Fruit fly (Drosophila melanogaster) whole organism, wandering third instar larva: Measurements from ENCODE around the gene Ptpa.

Source experiments
- Hr78 ChIP-seq: fragments of >200 bp; optimal IDR thresholded peaks from 2 replicates; lab custom pipeline; 2017; ENCODE audit warnings: missing biosample characterization, missing genetic modification characterization
- Jra ChIP-seq: sonication (Bioruptor generic); optimal IDR thresholded peaks from 2 replicates; lab custom pipeline; 2016; ENCODE audit warnings: missing biosample characterization, missing genetic modification characterization
- Mio ChIP-seq: sonication (Bioruptor generic); optimal IDR thresholded peaks from 2 replicates; lab custom pipeline; 2016; ENCODE audit warnings: missing biosample characterization, missing genetic modification characterization
- OdsH ChIP-seq: fragments of 200-800 bp; sonication (Bioruptor generic); optimal IDR thresholded peaks from 2 replicates; lab custom pipeline; 2016; ENCODE audit warnings: missing biosample characterization, mild to moderate bottlenecking, missing genetic modification characterization
- Vsx2 ChIP-seq: fragments of 200-300, 225-300 bp; sonication (Bioruptor generic); optimal IDR thresholded peaks from 2 replicates; lab custom pipeline; 2018; ENCODE audit warnings: missing biosample characterization, missing genetic modification characterization; ENCODE audit not compliant: partially characterized antibody
- br ChIP-seq: fragments of 200-800 bp; sonication (Bioruptor generic); optimal IDR thresholded peaks from 2 replicates; lab custom pipeline; 2016; ENCODE audit warnings: missing biosample characterization, missing genetic modification characterization
- brk ChIP-seq: fragments of 200-800 bp; sonication (Bioruptor generic); optimal IDR thresholded peaks from 2 replicates; lab custom pipeline; 2016; ENCODE audit warnings: missing biosample characterization, mild to moderate bottlenecking, missing genetic modification characterization
- foxo ChIP-seq, 2 experiments: fragments of 200-800 bp; sonication (Bioruptor generic); optimal IDR thresholded peaks; 2 replicates in 1 of 2; 3 replicates in 1 of 2; lab custom pipeline; 2016 to 2017; ENCODE audit warnings: missing biosample characterization in 2 of 2, missing genetic modification characterization in 2 of 2
- fru ChIP-seq: fragments of 200-800 bp; sonication (Bioruptor generic); optimal IDR thresholded peaks from 3 replicates; lab custom pipeline; 2016; ENCODE audit warnings: missing biosample characterization, mild to moderate bottlenecking, missing genetic modification characterization
- h ChIP-seq: fragments of 200-800 bp; sonication (Bioruptor generic); optimal IDR thresholded peaks from 3 replicates; lab custom pipeline; 2016; ENCODE audit warnings: missing biosample characterization, mild to moderate bottlenecking, missing genetic modification characterization
- lola ChIP-seq: fragments of >200 bp; optimal IDR thresholded peaks from 2 replicates; lab custom pipeline; 2017; ENCODE audit warnings: missing biosample characterization, missing genetic modification characterization
- psq ChIP-seq: fragments of 200-800 bp; sonication (Bioruptor generic); optimal IDR thresholded peaks from 3 replicates; lab custom pipeline; 2017; ENCODE audit warnings: missing biosample characterization, mild to moderate bottlenecking, missing genetic modification characterization, moderate library complexity
- usp ChIP-seq: fragments of >200 bp; optimal IDR thresholded peaks from 2 replicates; lab custom pipeline; 2017; ENCODE audit warnings: missing biosample characterization, missing genetic modification characterization

DNA sequence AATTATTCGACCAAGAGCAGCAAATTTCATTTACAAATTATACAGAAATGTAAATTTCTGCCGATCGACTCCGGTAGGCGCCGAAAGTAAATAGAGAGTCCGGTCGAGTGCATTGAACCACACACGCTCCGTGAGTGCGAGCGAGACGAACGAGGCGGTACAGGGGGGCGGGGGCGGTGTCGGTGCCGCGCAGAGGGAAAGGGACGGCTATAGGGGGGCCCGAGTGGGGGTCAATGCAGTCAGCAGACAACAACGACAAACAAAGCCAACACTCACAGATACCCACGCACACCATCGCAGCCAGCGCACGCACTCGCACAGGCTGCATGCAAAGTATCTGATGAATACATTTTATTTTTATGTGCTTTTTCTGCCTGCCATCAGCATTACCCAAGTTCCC lies 37.4 kb upstream of the Ptpa start:
- TF ChIP-seq h (GFP tag; lab: Kevin White, UChicago) (no peak), lola (GFP tag; lab: Kevin White, UChicago) (no peak), Vsx2 (GFP tag; lab: Kevin White, UChicago) (no peak), br (no peak), psq (peak; percentile 4), OdsH (GFP tag; lab: Kevin White, UChicago) (no peak), brk (GFP tag; lab: Kevin White, UChicago) (no peak), Hr78 (GFP tag; lab: Kevin White, UChicago) (no peak), Mio (GFP tag; lab: Kevin White, UChicago) (no peak), foxo (GFP tag; optimal IDR thresholded peaks at IDR 0.05; lab: Kevin White, UChicago) (no peak), fru (no peak), usp (GFP tag; lab: Kevin White, UChicago) (no peak), Jra (GFP tag; lab: Kevin White, UChicago) (no peak)
